Worm (Caenorhabditis elegans) whole organism, L1 larva: ENCODE data around the gene tlp-1.

Experiments used
- dpl-1 ChIP-seq, 3 experiments: fragments of 150-350 bp in 2 of 3; sonication (generic microtip) in 1 of 3; optimal IDR thresholded peaks; 2 replicates each; lab custom pipeline; 2014 to 2017; ENCODE audit warnings: missing biosample characterization in 3 of 3, missing genetic modification characterization in 3 of 3, missing genetic modification reagents in 3 of 3
- elt-3 ChIP-seq, 6 experiments: fragments of 150-350 bp in 1 of 6; sonication (generic microtip); optimal IDR thresholded peaks; 2 replicates each; lab custom pipeline; 2017 to 2018; ENCODE audit warnings: missing biosample characterization in 6 of 6, missing genetic modification characterization in 6 of 6, inconsistent platforms in 1 of 6
- isw-1 ChIP-seq: fragments of 200-800 bp; sonication (Bioruptor generic); IDR thresholded peaks from 2 replicates; pipeline ENCODE4 v1.3.6; 2022; ENCODE audit warnings: missing genetic modification characterization, missing compliant biosample characterization
- nhr-12 ChIP-seq: sonication (generic microtip); optimal IDR thresholded peaks from 2 replicates; lab custom pipeline; 2017; ENCODE audit warnings: missing biosample characterization, missing genetic modification characterization
- nhr-76 ChIP-seq: sonication (generic microtip); optimal IDR thresholded peaks from 2 replicates; lab custom pipeline; 2017; ENCODE audit warnings: missing biosample characterization, missing genetic modification characterization
- rnt-1 ChIP-seq: sonication (generic microtip); optimal IDR thresholded peaks from 2 replicates; lab custom pipeline; 2016; ENCODE audit warnings: mild to moderate bottlenecking, missing genetic modification characterization, moderate library complexity, missing compliant biosample characterization

- no peak for TF ChIP-seq isw-1 (GFP tag; lab: Robert Waterston, UW)
- no peak for TF ChIP-seq dpl-1 (GFP tag; optimal IDR thresholded peaks at IDR 0.05; lab: Kevin White, UChicago)
- no peak for TF ChIP-seq rnt-1 (tag; lab: Kevin White, UChicago)
- no peak for TF ChIP-seq nhr-12
- no peak for TF ChIP-seq elt-3 (tag; optimal IDR thresholded peaks at IDR 0.05; lab: Kevin White, UChicago)
- no peak for TF ChIP-seq nhr-76
Observed at ce11 chrIV:13709069-13709640, 5.3 kb upstream of the tlp-1 start.
